Fruit fly (Drosophila melanogaster): ENCODE measurements around the gene Gdh.

dm6 chr3R:23919366-23919765 lies 23.5 kb downstream of the Gdh start:
- TF ChIP-seq toe (GFP tag; optimal IDR thresholded peaks at IDR 0.05): no peak
- no peak for TF ChIP-seq tj (GFP tag; optimal IDR thresholded peaks at IDR 0.05)
- TF ChIP-seq CG14711 (tag; optimal IDR thresholded peaks at IDR 0.05): no peak
- TF ChIP-seq CG5204 (GFP tag; optimal IDR thresholded peaks at IDR 0.05): no peak
- TF ChIP-seq kay (GFP tag; ENCODE audit: borderline replicate concordance): no peak
- TF ChIP-seq pad (GFP tag; optimal IDR thresholded peaks at IDR 0.05): no peak
- TF ChIP-seq CG12768 (GFP tag; optimal IDR thresholded peaks at IDR 0.05): no peak
- no peak for TF ChIP-seq Hr96 (GFP tag; optimal IDR thresholded peaks at IDR 0.05)
- TF ChIP-seq CG1620 (GFP tag; optimal IDR thresholded peaks at IDR 0.05): no peak
- no peak for TF ChIP-seq Clk (GFP tag; optimal IDR thresholded peaks at IDR 0.05)
